Worm (Caenorhabditis elegans) whole organism, L4 larva: ENCODE data around the gene C02B8.12.

ENCODE experiments used
- fos-1 ChIP-seq: fragments of 150-350 bp; optimal IDR thresholded peaks from 2 replicates; lab custom pipeline; 2014; ENCODE audit warnings: missing biosample characterization, missing genetic modification characterization
- lsy-2 ChIP-seq, 2 experiments: fragments of 150-350 bp in 1 of 2; sonication (generic microtip) in 1 of 2; optimal IDR thresholded peaks; 2 replicates each; lab custom pipeline; 2014 to 2017; ENCODE audit warnings: missing biosample characterization in 2 of 2, missing genetic modification characterization in 2 of 2
- set-16 ChIP-seq: fragments of 200-800 bp; sonication (Bioruptor generic); IDR thresholded peaks from 2 replicates; pipeline ENCODE4 v1.3.6; 2022; ENCODE audit warnings: missing genetic modification reagents, missing genetic modification characterization, missing compliant biosample characterization
- vab-7 ChIP-seq: fragments of 200-800 bp; sonication (Bioruptor generic); IDR thresholded peaks from 2 replicates; pipeline ENCODE4 v1.3.6; 2022; ENCODE audit warnings: missing genetic modification reagents, missing genetic modification characterization, missing compliant biosample characterization

DNA sequence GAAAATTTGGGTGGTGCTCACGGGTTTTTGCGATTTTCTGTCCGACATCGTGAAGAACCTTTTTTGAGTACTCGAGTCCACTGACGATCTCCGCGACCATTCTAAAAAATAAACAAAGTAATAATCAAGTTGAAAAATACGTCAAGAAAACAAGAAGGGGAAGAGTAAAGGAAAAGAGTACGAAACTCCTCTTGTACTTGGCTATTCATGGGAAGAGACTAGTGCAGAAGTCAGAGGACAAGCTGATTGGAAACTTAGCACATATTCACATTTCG, 36.8 kb downstream of the C02B8.12 start, which contains the start of gene dao-3:
- TF ChIP-seq vab-7 (GFP tag; lab: Robert Waterston, UW), result no peak
- no peak for TF ChIP-seq lsy-2 (tag; optimal IDR thresholded peaks at IDR 0.05; lab: Kevin White, UChicago)
- no peak for TF ChIP-seq set-16 (GFP tag; lab: Robert Waterston, UW)
- no peak for TF ChIP-seq fos-1
